Worm (Caenorhabditis elegans): ENCODE measurements around the gene C44B12.3.

The C44B12.3 gene

ce11 chrIV:1120865-1121264 is 16.3 kb downstream of the C44B12.3 start:
- TF ChIP-seq nfya-1 (tag; optimal IDR thresholded peaks at IDR 0.05; ENCODE audit: borderline replicate concordance, insufficient read depth): no peak
- TF ChIP-seq ztf-25 (GFP tag; IDR thresholded peaks at IDR 0.05): no peak
- no peak for TF ChIP-seq rcor-1 (GFP tag; IDR thresholded peaks at IDR 0.05)
- TF ChIP-seq egl-44 (GFP tag; IDR thresholded peaks at IDR 0.05): no peak
- TF ChIP-seq sdz-38 (tag; optimal IDR thresholded peaks at IDR 0.05): no peak
- TF ChIP-seq ceh-91 (GFP tag; IDR thresholded peaks at IDR 0.05): no peak
- TF ChIP-seq efl-1 (GFP tag; optimal IDR thresholded peaks at IDR 0.05): no peak
- no peak for TF ChIP-seq zim-3 (tag; optimal IDR thresholded peaks at IDR 0.05)
- TF ChIP-seq hsf-1 (GFP tag; IDR thresholded peaks at IDR 0.05): 0 out of 2 replicates have a peak, but pooled peaks have one; percentile 18
- TF ChIP-seq lin-40 (tag; optimal IDR thresholded peaks at IDR 0.05): no peak
- no peak for TF ChIP-seq nhr-120 (GFP tag; IDR thresholded peaks at IDR 0.05)
- no peak for TF ChIP-seq F33H1.4 (GFP tag; IDR thresholded peaks at IDR 0.05)
- TF ChIP-seq Y67H2A.10 (GFP tag; conservative IDR thresholded peaks at IDR 0.05): no peak
- no peak for TF ChIP-seq die-1 (tag; optimal IDR thresholded peaks at IDR 0.05)
- no peak for TF ChIP-seq nhr-90 (tag; optimal IDR thresholded peaks at IDR 0.05)
- TF ChIP-seq dox-1 (GFP tag; IDR thresholded peaks at IDR 0.05): no peak
- no peak for TF ChIP-seq mel-28 (tag; optimal IDR thresholded peaks at IDR 0.05; ENCODE audit: borderline replicate concordance)
- no peak for TF ChIP-seq Y56A3A.18 (GFP tag; IDR thresholded peaks at IDR 0.05)
- no peak for TF ChIP-seq lin-54 (GFP tag; optimal IDR thresholded peaks at IDR 0.05)
- no peak for TF ChIP-seq mxl-1 (tag; optimal IDR thresholded peaks at IDR 0.05)
- TF ChIP-seq C17E4.6 (GFP tag; IDR thresholded peaks at IDR 0.05): no peak
- TF ChIP-seq cebp-1 (GFP tag; IDR thresholded peaks at IDR 0.05): 0 out of 2 replicates have a peak, but pooled peaks have one; percentile 32
- TF ChIP-seq cebp-1 (tag; optimal IDR thresholded peaks at IDR 0.05): no peak
- TF ChIP-seq Y53G8AR.9 (GFP tag; conservative IDR thresholded peaks at IDR 0.05): 0 out of 2 replicates have a peak, but pooled peaks have one; percentile 15
- TF ChIP-seq F57C9.4 (tag; optimal IDR thresholded peaks at IDR 0.05): no peak
- TF ChIP-seq F39B2.1 (GFP tag; IDR thresholded peaks at IDR 0.05): 0 out of 2 replicates have a peak, but pooled peaks have one; percentile 5
- no peak for TF ChIP-seq sptf-2 (GFP tag; optimal IDR thresholded peaks at IDR 0.05)
- TF ChIP-seq let-526 (GFP tag; IDR thresholded peaks at IDR 0.05): no peak
- TF ChIP-seq K11D2.4 (GFP tag; IDR thresholded peaks at IDR 0.05): no peak

DNA sequence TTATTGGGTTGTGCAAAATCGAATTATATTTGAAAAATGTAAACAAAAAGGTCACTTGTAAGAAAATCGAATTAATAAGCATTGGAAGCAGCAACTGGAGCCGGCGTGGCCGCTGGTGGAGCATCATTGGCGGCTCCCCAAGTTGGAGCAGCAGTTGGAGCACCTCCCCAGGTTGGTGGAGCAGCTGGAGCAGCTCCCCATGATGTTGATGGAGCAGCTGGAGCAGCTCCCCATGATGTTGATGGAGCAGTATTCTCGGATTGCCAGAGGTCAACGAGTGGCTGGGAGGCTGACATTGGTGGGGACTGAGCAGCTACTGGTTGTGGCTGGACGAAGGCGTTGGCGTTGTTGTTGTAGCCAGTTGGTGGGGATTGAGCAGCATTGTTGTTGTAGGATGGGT is 16.9 kb downstream of the C44B12.3 start:
- TF ChIP-seq ceh-79 (tag; optimal IDR thresholded peaks at IDR 0.05) (no peak), F33H1.4 (GFP tag; IDR thresholded peaks at IDR 0.05) (no peak), B0336.3 (GFP tag; IDR thresholded peaks at IDR 0.05) (no peak), madf-6 (GFP tag; IDR thresholded peaks at IDR 0.05) (no peak), gei-17 (GFP tag; optimal IDR thresholded peaks at IDR 0.05) (no peak), atf-7 (tag; optimal IDR thresholded peaks at IDR 0.05) (peak; percentile 15), egrh-3 (GFP tag; IDR thresholded peaks at IDR 0.05) (peak; percentile 85), F10E7.11 (tag; optimal IDR thresholded peaks at IDR 0.05) (peak; percentile 25), ztf-6 (GFP tag; IDR thresholded peaks at IDR 0.05) (no peak), zfh-2 (GFP tag; conservative IDR thresholded peaks at IDR 0.05) (peak; percentile 96), rec-8 (tag; optimal IDR thresholded peaks at IDR 0.05) (no peak), F55B11.4 (tag; optimal IDR thresholded peaks at IDR 0.05; ENCODE audit: borderline replicate concordance, insufficient read depth) (no peak), repo-1 (tag; optimal IDR thresholded peaks at IDR 0.05) (no peak), nhr-27 (tag; optimal IDR thresholded peaks at IDR 0.05) (no peak)

Measured in whole organism, young adult.